Worm (Caenorhabditis elegans) whole organism, L1 larva: ENCODE data around the gene F14H3.5.

Source experiments
- C16A3.4 ChIP-seq: fragments of 150-350 bp; optimal IDR thresholded peaks from 2 replicates; lab custom pipeline; 2014; ENCODE audit warnings: missing biosample characterization, missing genetic modification characterization
- C34B4.2 ChIP-seq: sonication (generic microtip); optimal IDR thresholded peaks from 2 replicates; lab custom pipeline; 2017; ENCODE audit warnings: mild to moderate bottlenecking, missing genetic modification characterization, missing compliant biosample characterization
- F16B12.6 ChIP-seq: fragments of 150-350 bp; optimal IDR thresholded peaks from 2 replicates; lab custom pipeline; 2014; ENCODE audit warnings: missing biosample characterization, missing genetic modification characterization
- aha-1 ChIP-seq: fragments of 150-350 bp; optimal IDR thresholded peaks from 2 replicates; lab custom pipeline; 2014; ENCODE audit warnings: missing biosample characterization, missing genetic modification characterization
- blmp-1 ChIP-seq: fragments of 150-350 bp; optimal IDR thresholded peaks from 2 replicates; lab custom pipeline; 2014; ENCODE audit warnings: missing biosample characterization, missing genetic modification characterization
- ceh-8 ChIP-seq: fragments of 200-800 bp; sonication (Bioruptor generic); optimal IDR thresholded peaks from 2 replicates; lab custom pipeline; 2018; ENCODE audit warnings: mild to moderate bottlenecking, missing genetic modification characterization, moderate library complexity, missing compliant biosample characterization
- ceh-82 ChIP-seq, 3 experiments: fragments of 150-350 bp in 1 of 3; sonication (generic microtip) in 2 of 3; optimal IDR thresholded peaks; 2 replicates each; lab custom pipeline; 2014 to 2017; ENCODE audit warnings: missing biosample characterization in 3 of 3, missing genetic modification characterization in 3 of 3
- ceh-90 ChIP-seq: sonication (generic microtip); optimal IDR thresholded peaks from 2 replicates; lab custom pipeline; 2016; ENCODE audit warnings: missing genetic modification characterization, missing compliant biosample characterization
- ces-1 ChIP-seq: fragments of 150-350 bp; optimal IDR thresholded peaks from 2 replicates; lab custom pipeline; 2014; ENCODE audit warnings: missing biosample characterization, missing genetic modification reagents, missing genetic modification characterization
- dpl-1 ChIP-seq, 3 experiments: fragments of 150-350 bp in 2 of 3; sonication (generic microtip) in 1 of 3; optimal IDR thresholded peaks; 2 replicates each; lab custom pipeline; 2014 to 2017; ENCODE audit warnings: missing biosample characterization in 3 of 3, missing genetic modification characterization in 3 of 3, missing genetic modification reagents in 3 of 3
- efl-1 ChIP-seq, 4 experiments: fragments of 150-350 bp; optimal IDR thresholded peaks in 3 of 4; peaks in 1 of 4; 1 replicate in 1 of 4; 2 replicates in 3 of 4; lab custom pipeline; 2014; ENCODE audit warnings: missing biosample characterization in 2 of 4, missing genetic modification characterization in 2 of 4, missing genetic modification reagents in 2 of 4
- egl-13 ChIP-seq: sonication (generic microtip); optimal IDR thresholded peaks from 2 replicates; lab custom pipeline; 2016; ENCODE audit warnings: missing genotype, missing genetic modification reagents, missing genetic modification characterization, missing compliant biosample characterization
- egl-27 ChIP-seq, 2 experiments: fragments of 150-350 bp in 1 of 2; sonication (generic microtip); optimal IDR thresholded peaks; 3 replicates each; lab custom pipeline; 2017 to 2018; ENCODE audit warnings: missing biosample characterization in 2 of 2, missing genetic modification characterization in 2 of 2, missing genetic modification reagents in 2 of 2
- elt-2 ChIP-seq: sonication (generic microtip); optimal IDR thresholded peaks from 2 replicates; lab custom pipeline; 2016; ENCODE audit warnings: missing genetic modification characterization, mild to moderate bottlenecking, inconsistent platforms, missing compliant biosample characterization, missing genetic modification reagents
- elt-3 ChIP-seq, 6 experiments: fragments of 150-350 bp in 1 of 6; sonication (generic microtip); optimal IDR thresholded peaks; 2 replicates each; lab custom pipeline; 2017 to 2018; ENCODE audit warnings: missing biosample characterization in 6 of 6, missing genetic modification characterization in 6 of 6, inconsistent platforms in 1 of 6
- ets-5 ChIP-seq: fragments of 200-800 bp; sonication (Bioruptor generic); IDR thresholded peaks from 2 replicates; pipeline ENCODE4 v1.3.6; 2022; ENCODE audit warnings: missing genetic modification characterization, missing compliant biosample characterization
- fos-1 ChIP-seq: fragments of 150-350 bp; optimal IDR thresholded peaks from 2 replicates; lab custom pipeline; 2014; ENCODE audit warnings: missing biosample characterization, missing genetic modification characterization
- grh-1 ChIP-seq: fragments of 200-800 bp; sonication (Bioruptor generic); IDR thresholded peaks from 2 replicates; pipeline ENCODE4 v1.3.6; 2022; ENCODE audit warnings: missing genetic modification reagents, missing genetic modification characterization, missing compliant biosample characterization
- hlh-17 ChIP-seq: fragments of 200-800 bp; sonication (Bioruptor generic); optimal IDR thresholded peaks from 2 replicates; lab custom pipeline; 2018; ENCODE audit warnings: missing genetic modification characterization, mild to moderate bottlenecking, missing compliant biosample characterization, moderate library complexity, borderline replicate concordance
- hpl-2 ChIP-seq: fragments of 150-350 bp; optimal IDR thresholded peaks from 2 replicates; lab custom pipeline; 2014; ENCODE audit warnings: missing biosample characterization, missing genetic modification reagents, missing genetic modification characterization
- isw-1 ChIP-seq: fragments of 200-800 bp; sonication (Bioruptor generic); IDR thresholded peaks from 2 replicates; pipeline ENCODE4 v1.3.6; 2022; ENCODE audit warnings: missing genetic modification characterization, missing compliant biosample characterization
- lin-13 ChIP-seq: fragments of 150-350 bp; optimal IDR thresholded peaks from 2 replicates; lab custom pipeline; 2014; ENCODE audit warnings: missing biosample characterization, missing genetic modification reagents, missing genetic modification characterization
- lin-14 ChIP-seq: fragments of 200-800 bp; sonication (Bioruptor generic); optimal IDR thresholded peaks from 2 replicates; lab custom pipeline; 2018; ENCODE audit warnings: mild to moderate bottlenecking, missing genetic modification characterization, moderate library complexity, missing compliant biosample characterization
- lin-15B ChIP-seq: fragments of 150-350 bp; sonication (generic microtip); optimal IDR thresholded peaks from 3 replicates; lab custom pipeline; 2014; ENCODE audit warnings: missing biosample characterization, missing genetic modification characterization
- lin-35 ChIP-seq, 2 experiments: fragments of 150-350 bp; optimal IDR thresholded peaks; 2 replicates each; lab custom pipeline; 2014; ENCODE audit warnings: missing biosample characterization in 2 of 2, missing genetic modification characterization in 2 of 2, missing genetic modification reagents in 2 of 2
- lin-39 ChIP-seq: fragments of 150-350 bp; optimal IDR thresholded peaks from 2 replicates; lab custom pipeline; 2014; ENCODE audit warnings: missing biosample characterization, missing genetic modification reagents, missing genetic modification characterization
- lir-3 ChIP-seq: sonication (generic microtip); optimal IDR thresholded peaks from 2 replicates; lab custom pipeline; 2016; ENCODE audit warnings: mild to moderate bottlenecking, missing genetic modification characterization, moderate library complexity, missing compliant biosample characterization; ENCODE audit not compliant: poor library complexity
- mab-9 ChIP-seq: fragments of 200-800 bp; sonication (Bioruptor generic); IDR thresholded peaks from 2 replicates; pipeline ENCODE4 v1.3.6; 2022; ENCODE audit warnings: missing genetic modification reagents, missing genetic modification characterization, missing compliant biosample characterization
- mdl-1 ChIP-seq, 2 experiments: fragments of 150-350 bp; optimal IDR thresholded peaks; 2 replicates each; lab custom pipeline; 2014 to 2017; ENCODE audit warnings: missing biosample characterization in 2 of 2, missing genetic modification characterization in 2 of 2, inconsistent platforms in 1 of 2
- nhr-11 ChIP-seq: fragments of 150-350 bp; optimal IDR thresholded peaks from 2 replicates; lab custom pipeline; 2014; ENCODE audit warnings: missing biosample characterization, missing genetic modification characterization
- nhr-19 ChIP-seq: fragments of 200-800 bp; sonication (Bioruptor generic); conservative IDR thresholded peaks from 2 replicates; pipeline ENCODE4 v1.3.6; 2022; ENCODE audit warnings: missing genetic modification characterization, missing compliant biosample characterization
- nhr-237 ChIP-seq: fragments of 150-350 bp; optimal IDR thresholded peaks from 2 replicates; lab custom pipeline; 2014; ENCODE audit warnings: missing biosample characterization, missing genetic modification characterization
- nhr-76 ChIP-seq: sonication (generic microtip); optimal IDR thresholded peaks from 2 replicates; lab custom pipeline; 2017; ENCODE audit warnings: missing biosample characterization, missing genetic modification characterization
- nhr-77 ChIP-seq: fragments of 150-350 bp; optimal IDR thresholded peaks from 2 replicates; lab custom pipeline; 2014; ENCODE audit warnings: missing biosample characterization, missing genetic modification characterization
- nhr-90 ChIP-seq: sonication (generic microtip); optimal IDR thresholded peaks from 2 replicates; lab custom pipeline; 2016; ENCODE audit warnings: mild to moderate bottlenecking, missing genetic modification characterization, missing compliant biosample characterization; ENCODE audit not compliant: poor library complexity
- pax-3 ChIP-seq: fragments of 200-800 bp; sonication (Bioruptor generic); optimal IDR thresholded peaks from 2 replicates; lab custom pipeline; 2018; ENCODE audit warnings: mild to moderate bottlenecking, missing genetic modification characterization, moderate library complexity, missing compliant biosample characterization
- skn-1 ChIP-seq: fragments of 150-350 bp; optimal IDR thresholded peaks from 2 replicates; lab custom pipeline; 2014; ENCODE audit warnings: missing biosample characterization, missing genetic modification characterization
- sup-37 ChIP-seq: fragments of 200-800 bp; sonication (Bioruptor generic); optimal IDR thresholded peaks from 2 replicates; lab custom pipeline; 2018; ENCODE audit warnings: mild to moderate bottlenecking, missing genetic modification characterization, missing compliant biosample characterization
- tbx-2 ChIP-seq: sonication (generic microtip); optimal IDR thresholded peaks from 2 replicates; lab custom pipeline; 2016; ENCODE audit warnings: missing genetic modification characterization, missing compliant biosample characterization
- tlp-1 ChIP-seq: fragments of 150-350 bp; optimal IDR thresholded peaks from 2 replicates; lab custom pipeline; 2014; ENCODE audit warnings: missing biosample characterization, missing genetic modification characterization
- unc-30 ChIP-seq: sonication (generic microtip); optimal IDR thresholded peaks from 2 replicates; lab custom pipeline; 2017; ENCODE audit warnings: missing biosample characterization, missing genetic modification characterization
- unc-86 ChIP-seq: sonication (generic microtip); optimal IDR thresholded peaks from 2 replicates; lab custom pipeline; 2016; ENCODE audit warnings: missing genetic modification characterization, missing compliant biosample characterization
- unc-98 ChIP-seq: fragments of 200-800 bp; sonication (Bioruptor generic); IDR thresholded peaks from 2 replicates; pipeline ENCODE4 v1.3.6; 2022; ENCODE audit warnings: missing genetic modification characterization, missing compliant biosample characterization
- zag-1 ChIP-seq: fragments of 150-350 bp; optimal IDR thresholded peaks from 2 replicates; lab custom pipeline; 2014; ENCODE audit warnings: missing biosample characterization, missing genetic modification characterization
- zip-4 ChIP-seq: fragments of 200-800 bp; sonication (Bioruptor generic); optimal IDR thresholded peaks from 2 replicates; lab custom pipeline; 2018; ENCODE audit warnings: mild to moderate bottlenecking, missing genetic modification characterization, moderate library complexity, missing compliant biosample characterization
- ztf-11 ChIP-seq, 2 experiments: sonication (generic microtip); optimal IDR thresholded peaks; 2 replicates each; lab custom pipeline; 2016 to 2017; ENCODE audit warnings: missing genetic modification characterization in 2 of 2, missing biosample characterization in 1 of 2, missing compliant biosample characterization in 1 of 2
- ztf-4 ChIP-seq: fragments of 150-350 bp; optimal IDR thresholded peaks from 2 replicates; lab custom pipeline; 2014; ENCODE audit warnings: missing biosample characterization, missing genetic modification characterization

F14H3.5 gene

DNA sequence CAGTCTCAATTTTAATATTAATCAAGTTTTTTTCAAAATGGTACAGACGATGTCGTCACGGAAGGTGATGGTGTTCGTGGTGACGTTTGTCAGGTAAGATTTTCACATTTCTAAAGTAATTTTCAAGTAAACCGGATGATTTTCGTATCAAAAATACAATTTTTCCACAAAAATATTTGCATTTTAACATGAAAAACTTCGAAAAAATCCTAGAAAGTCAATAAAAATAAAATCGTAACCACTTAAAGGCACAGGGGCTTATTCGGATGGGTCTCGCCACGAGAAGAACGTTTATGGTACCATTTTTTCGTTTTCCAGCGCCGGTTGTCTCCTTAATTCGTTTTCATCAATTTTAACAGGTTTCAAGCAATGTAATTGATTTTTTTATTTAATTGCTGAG lies 32.6 kb downstream of the F14H3.5 start, which contains the start of gene T10C6.6:
Gene T10C6.6, plus strand, starts transcription at position 27 of the 400 bp plus-strand sequence.
- TF ChIP-seq unc-86 (tag; lab: Kevin White, UChicago) (no peak), efl-1 (optimal IDR thresholded peaks at IDR 0.05; lab: Kevin White, UChicago) (no peak), efl-1 (GFP tag; optimal IDR thresholded peaks at IDR 0.05 in 1 of 2; lab: Kevin White, UChicago) (peak in 1 of 2 experiments; percentile 82), elt-2 (peak; percentile 27), tbx-2 (no peak)

ce11 chrV:16023559-16023958 lies 33.3 kb downstream of the F14H3.5 start:
- TF ChIP-seq ceh-8 (peak; percentile 5), unc-98 (GFP tag; lab: Robert Waterston, UW) (no peak)

DNA sequence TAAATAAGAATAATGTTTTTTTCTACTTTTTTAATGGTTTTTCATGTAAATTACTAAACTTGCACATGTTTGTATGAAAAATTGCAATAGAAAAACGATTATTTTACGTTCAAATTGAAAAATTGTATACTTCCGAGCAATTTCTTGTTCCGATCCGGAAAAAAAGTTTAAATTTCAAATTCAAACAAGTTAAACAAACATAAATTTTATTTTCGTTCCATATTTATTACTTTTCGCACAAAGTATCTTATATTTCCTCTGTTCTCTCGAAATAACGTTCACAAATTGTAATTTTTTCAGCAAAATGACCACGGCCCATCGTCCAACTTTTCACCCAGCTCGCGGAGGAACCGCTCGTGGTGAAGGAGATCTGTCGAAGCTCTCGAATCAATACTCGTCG lies 33.8 kb downstream of the F14H3.5 start, which contains the start of gene cwc-15:
Gene cwc-15, plus strand, starts transcription at position 301 of the 400 bp plus-strand sequence.
- TF ChIP-seq lin-14 (GFP tag; lab: Kevin White, UChicago) = no peak
- no peak for TF ChIP-seq fos-1
- no peak for TF ChIP-seq lin-39 (tag; lab: Kevin White, UChicago)
- TF ChIP-seq zip-4 (GFP tag; lab: Kevin White, UChicago) = no peak
- TF ChIP-seq aha-1 (tag; lab: Kevin White, UChicago) = no peak
- no peak for TF ChIP-seq nhr-77 (tag; lab: Kevin White, UChicago)
- TF ChIP-seq lin-15B (tag; lab: Kevin White, UChicago) = no peak
- no peak for TF ChIP-seq lin-13 (GFP tag; lab: Kevin White, UChicago)
- no peak for TF ChIP-seq C34B4.2 (tag; lab: Kevin White, UChicago)
- TF ChIP-seq dpl-1 (GFP tag; optimal IDR thresholded peaks at IDR 0.05; lab: Kevin White, UChicago) = no peak
- no peak for TF ChIP-seq hlh-17 (GFP tag; lab: Kevin White, UChicago)
- TF ChIP-seq mdl-1 (tag; optimal IDR thresholded peaks at IDR 0.05; lab: Kevin White, UChicago) = no peak
- TF ChIP-seq ztf-11 (tag; optimal IDR thresholded peaks at IDR 0.05; lab: Kevin White, UChicago) = no peak
- no peak for TF ChIP-seq tbx-2
- TF ChIP-seq sup-37 (GFP tag; lab: Kevin White, UChicago) = no peak
- no peak for TF ChIP-seq ceh-8
- TF ChIP-seq ceh-90 (tag; lab: Kevin White, UChicago) = no peak
- no peak for TF ChIP-seq skn-1

ce11 chrV:16022600-16022999 lies 34.3 kb downstream of the F14H3.5 start:
- no peak for TF ChIP-seq nhr-11 (tag; lab: Kevin White, UChicago)
- no peak for TF ChIP-seq nhr-76 (tag; lab: Kevin White, UChicago)
- TF ChIP-seq unc-98 (GFP tag; lab: Robert Waterston, UW) = peak; percentile 66
- TF ChIP-seq lin-15B (tag; lab: Kevin White, UChicago) = no peak
- TF ChIP-seq lir-3 (tag; lab: Kevin White, UChicago) = peak; percentile 84
- TF ChIP-seq zag-1 (tag; lab: Kevin White, UChicago) = no peak
- TF ChIP-seq grh-1 (GFP tag; lab: Robert Waterston, UW) = no peak
- no peak for TF ChIP-seq elt-3 (tag; optimal IDR thresholded peaks at IDR 0.05; lab: Kevin White, UChicago)
- TF ChIP-seq blmp-1 (tag; lab: Kevin White, UChicago) = no peak
- no peak for TF ChIP-seq egl-27 (tag; optimal IDR thresholded peaks at IDR 0.05; lab: Kevin White, UChicago)
- peak; percentile 15 to 52 (median 36) for TF ChIP-seq ceh-82 (tag; optimal IDR thresholded peaks at IDR 0.05; lab: Kevin White, UChicago)
- no peak for TF ChIP-seq mab-9 (GFP tag; lab: Robert Waterston, UW)
- no peak for TF ChIP-seq hpl-2 (GFP tag; lab: Kevin White, UChicago)
- TF ChIP-seq pax-3 (tag; lab: Kevin White, UChicago) = peak; percentile 40
- TF ChIP-seq ets-5 = no peak
- no peak; the same call in 1 of the 2 replicates for TF ChIP-seq nhr-19 (GFP tag; lab: Robert Waterston, UW)
- TF ChIP-seq isw-1 = peak; percentile 49
- no peak for TF ChIP-seq nhr-237 (tag; lab: Kevin White, UChicago)
- no peak for TF ChIP-seq C34B4.2 (tag; lab: Kevin White, UChicago)
- TF ChIP-seq nhr-90 (tag; lab: Kevin White, UChicago) = peak; percentile 75
- no peak for TF ChIP-seq ces-1 (GFP tag; lab: Kevin White, UChicago)
- no peak for TF ChIP-seq egl-13 (tag; lab: Kevin White, UChicago)
- no peak for TF ChIP-seq F16B12.6
- TF ChIP-seq C16A3.4 (tag; lab: Kevin White, UChicago) = peak; percentile 1
- TF ChIP-seq ztf-4 (tag; lab: Kevin White, UChicago) = no peak
- no peak for TF ChIP-seq unc-30 (tag; lab: Kevin White, UChicago)
- no peak for TF ChIP-seq lin-39 (tag; lab: Kevin White, UChicago)
- TF ChIP-seq tlp-1 (tag; lab: Kevin White, UChicago) = no peak
- peak; percentile 91 to 95 for TF ChIP-seq lin-35 (GFP tag; optimal IDR thresholded peaks at IDR 0.05; lab: Kevin White, UChicago)
